Worm (Caenorhabditis elegans): ENCODE data around the gene Y38H6C.8.

- TF ChIP-seq him-1 (tag; optimal IDR thresholded peaks at IDR 0.05) = no peak
- TF ChIP-seq dao-5 (tag; optimal IDR thresholded peaks at IDR 0.05) = no peak
These were observed 33.3 kb downstream of the Y38H6C.8 start, which contains the start of gene Y38H6C.18 for ce11 chrV:20547048-20547447.

Data from whole organism, L4/young adult.